Worm (Caenorhabditis elegans) whole organism, L1 larva: ENCODE results near the gene Y55D9A.2.

Experiments used
- C34B4.2 ChIP-seq: sonication (generic microtip); optimal IDR thresholded peaks from 2 replicates; lab custom pipeline; 2017; ENCODE audit warnings: mild to moderate bottlenecking, missing genetic modification characterization, missing compliant biosample characterization
- ama-1 ChIP-seq: fragments of 150-350 bp; optimal IDR thresholded peaks from 2 replicates; lab custom pipeline; 2014
- blmp-1 ChIP-seq: fragments of 150-350 bp; optimal IDR thresholded peaks from 2 replicates; lab custom pipeline; 2014; ENCODE audit warnings: missing biosample characterization, missing genetic modification characterization
- egl-27 ChIP-seq, 2 experiments: fragments of 150-350 bp in 1 of 2; sonication (generic microtip); optimal IDR thresholded peaks; 3 replicates each; lab custom pipeline; 2017 to 2018; ENCODE audit warnings: missing biosample characterization in 2 of 2, missing genetic modification characterization in 2 of 2, missing genetic modification reagents in 2 of 2
- elt-3 ChIP-seq, 6 experiments: fragments of 150-350 bp in 1 of 6; sonication (generic microtip); optimal IDR thresholded peaks; 2 replicates each; lab custom pipeline; 2017 to 2018; ENCODE audit warnings: missing biosample characterization in 6 of 6, missing genetic modification characterization in 6 of 6, inconsistent platforms in 1 of 6
- grh-1 ChIP-seq: fragments of 200-800 bp; sonication (Bioruptor generic); IDR thresholded peaks from 2 replicates; pipeline ENCODE4 v1.3.6; 2022; ENCODE audit warnings: missing genetic modification reagents, missing genetic modification characterization, missing compliant biosample characterization
- lin-35 ChIP-seq, 2 experiments: fragments of 150-350 bp; optimal IDR thresholded peaks; 2 replicates each; lab custom pipeline; 2014; ENCODE audit warnings: missing biosample characterization in 2 of 2, missing genetic modification characterization in 2 of 2, missing genetic modification reagents in 2 of 2
- lin-39 ChIP-seq: fragments of 150-350 bp; optimal IDR thresholded peaks from 2 replicates; lab custom pipeline; 2014; ENCODE audit warnings: missing biosample characterization, missing genetic modification reagents, missing genetic modification characterization
- lsy-2 ChIP-seq, 2 experiments: fragments of 150-350 bp; optimal IDR thresholded peaks; 2 replicates each; lab custom pipeline; 2014; ENCODE audit warnings: missing biosample characterization in 2 of 2, missing genetic modification characterization in 2 of 2
- mdl-1 ChIP-seq, 2 experiments: fragments of 150-350 bp; optimal IDR thresholded peaks; 2 replicates each; lab custom pipeline; 2014 to 2017; ENCODE audit warnings: missing biosample characterization in 2 of 2, missing genetic modification characterization in 2 of 2, inconsistent platforms in 1 of 2
- unc-130 ChIP-seq: fragments of 150-350 bp; optimal IDR thresholded peaks from 2 replicates; lab custom pipeline; 2017; ENCODE audit warnings: missing biosample characterization, missing genetic modification characterization, inconsistent platforms
- xbp-1 ChIP-seq: sonication (generic microtip); optimal IDR thresholded peaks from 2 replicates; lab custom pipeline; 2016; ENCODE audit warnings: missing genetic modification characterization, missing compliant biosample characterization
- zag-1 ChIP-seq: fragments of 150-350 bp; optimal IDR thresholded peaks from 2 replicates; lab custom pipeline; 2014; ENCODE audit warnings: missing biosample characterization, missing genetic modification characterization

DNA sequence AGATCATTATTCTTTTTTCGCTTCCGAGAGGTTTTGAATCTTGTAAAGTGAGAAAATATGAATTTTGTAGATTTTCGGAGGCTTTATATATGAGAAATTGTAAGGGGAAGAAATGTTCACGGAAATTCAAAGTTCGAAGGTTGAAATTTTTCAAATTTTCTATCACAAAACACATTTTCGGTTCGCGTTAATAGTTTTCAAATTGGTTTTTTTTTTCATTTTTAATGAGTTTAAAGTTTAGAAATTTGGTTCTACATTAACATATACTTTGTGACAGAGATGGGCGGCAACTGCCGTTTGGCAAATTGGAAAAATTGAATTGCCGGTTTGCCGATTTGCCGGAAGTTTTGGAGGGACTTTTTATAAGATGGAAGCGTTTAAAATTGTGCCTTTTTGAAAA is 34.2 kb downstream of the Y55D9A.2 start, which contains the start of gene K08E7.4:
- TF ChIP-seq elt-3 (tag; optimal IDR thresholded peaks at IDR 0.05; lab: Kevin White, UChicago) (no peak), ama-1 (lab: Kevin White, UChicago) (no peak), blmp-1 (tag; lab: Kevin White, UChicago) (no peak), zag-1 (tag; lab: Kevin White, UChicago) (no peak), lsy-2 (tag; optimal IDR thresholded peaks at IDR 0.05; lab: Kevin White, UChicago) (no peak), egl-27 (tag; optimal IDR thresholded peaks at IDR 0.05; lab: Kevin White, UChicago) (no peak), lin-35 (GFP tag; optimal IDR thresholded peaks at IDR 0.05; lab: Kevin White, UChicago) (no peak), unc-130 (tag; lab: Kevin White, UChicago) (no peak), C34B4.2 (tag; lab: Kevin White, UChicago) (no peak), xbp-1 (tag; lab: Kevin White, UChicago) (no peak), lin-39 (tag; lab: Kevin White, UChicago) (no peak), mdl-1 (tag; optimal IDR thresholded peaks at IDR 0.05; lab: Kevin White, UChicago) (no peak), grh-1 (GFP tag; lab: Robert Waterston, UW) (no peak)
